Fruit fly (Drosophila melanogaster): ENCODE measurements around the gene CG42724.

CG42724 gene

DNA sequence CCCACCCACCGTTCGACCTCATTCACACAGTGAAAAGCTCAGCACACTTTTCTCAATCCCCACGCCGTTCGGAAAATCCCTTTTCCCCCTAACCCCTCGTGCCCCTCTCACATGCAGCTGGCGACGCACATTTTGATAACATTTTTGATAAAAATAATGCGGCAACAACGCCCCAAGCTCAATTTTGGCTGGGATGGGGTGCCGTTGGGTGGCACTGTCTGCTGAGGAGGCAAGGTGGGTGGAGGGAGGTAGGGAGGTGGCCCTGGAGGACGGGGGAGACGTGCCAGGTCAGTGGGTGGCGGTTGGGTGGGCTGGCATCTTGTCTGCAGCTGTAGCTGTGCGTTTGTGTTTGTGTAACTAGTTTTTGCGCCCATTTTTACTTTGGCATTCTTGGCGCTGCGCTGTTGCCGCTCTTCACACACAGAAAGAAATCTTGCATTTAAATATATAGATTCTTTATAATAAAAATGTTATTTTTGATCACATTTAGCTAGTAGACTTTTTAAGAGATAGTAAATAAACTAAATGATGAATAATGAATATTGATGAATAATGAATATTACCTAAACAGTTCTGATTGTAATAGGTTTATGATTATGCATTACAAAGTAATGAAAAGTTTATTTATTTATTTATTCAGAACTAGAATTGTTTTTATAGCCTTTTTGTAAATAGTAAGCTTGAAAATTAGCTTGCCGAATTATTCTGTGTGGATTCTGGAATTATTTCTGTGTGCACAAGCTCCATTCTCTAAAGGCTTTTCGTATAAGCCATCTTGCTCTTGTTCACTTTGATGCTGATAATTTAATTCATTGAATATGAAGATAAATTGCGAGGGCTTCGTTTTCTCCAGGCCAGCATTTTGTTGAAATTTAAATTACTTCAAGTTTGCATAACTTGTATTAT, 46.6 kb upstream of the CG42724 start (continued):
- 0 out of 2 replicates have a peak, but pooled peaks have one; percentile 8 for TF ChIP-seq CG14667 (GFP tag; IDR thresholded peaks at IDR 0.05)
- TF ChIP-seq luna (GFP tag; optimal IDR thresholded peaks at IDR 0.05), result no peak
- TF ChIP-seq dmrt99B (tag; optimal IDR thresholded peaks at IDR 0.05), result peak; percentile 63
- TF ChIP-seq Dfd (GFP tag; optimal IDR thresholded peaks at IDR 0.05), result no peak
- no peak for TF ChIP-seq CG14441 (GFP tag; IDR thresholded peaks at IDR 0.05)
- TF ChIP-seq CG30403 (GFP tag; optimal IDR thresholded peaks at IDR 0.05), result peak; percentile 55
- no peak for TF ChIP-seq ems (GFP tag; optimal IDR thresholded peaks at IDR 0.05)
- no peak for TF ChIP-seq tup (GFP tag; optimal IDR thresholded peaks at IDR 0.05)
- peak; percentile 25 for TF ChIP-seq CG10209 (GFP tag; optimal IDR thresholded peaks at IDR 0.05)
- TF ChIP-seq CG7357 (GFP tag; IDR thresholded peaks at IDR 0.05), result no peak
- peak; percentile 10 for TF ChIP-seq CG10267 (tag; optimal IDR thresholded peaks at IDR 0.05)
- TF ChIP-seq CG43689 (GFP tag; IDR thresholded peaks at IDR 0.05), result no peak
- TF ChIP-seq CG7271 (tag; optimal IDR thresholded peaks at IDR 0.05), result no peak
- TF ChIP-seq Max (GFP tag; optimal IDR thresholded peaks at IDR 0.05), result no peak
- no peak for TF ChIP-seq jing (GFP tag; optimal IDR thresholded peaks at IDR 0.05)
- TF ChIP-seq esg (GFP tag; conservative IDR thresholded peaks at IDR 0.05), result no peak
- no peak for TF ChIP-seq CG9609 (GFP tag; optimal IDR thresholded peaks at IDR 0.05)
- no peak for TF ChIP-seq usp (GFP tag; optimal IDR thresholded peaks at IDR 0.05)
- TF ChIP-seq insv (GFP tag; optimal IDR thresholded peaks at IDR 0.05), result no peak
- no peak for TF ChIP-seq CG6813 (GFP tag; optimal IDR thresholded peaks at IDR 0.05)
- TF ChIP-seq YL-1 (GFP tag; optimal IDR thresholded peaks at IDR 0.05), result no peak
- TF ChIP-seq CG17612 (GFP tag; IDR thresholded peaks at IDR 0.05), result no peak
- no peak for TF ChIP-seq CG31388 (GFP tag; optimal IDR thresholded peaks at IDR 0.05)
- peak; percentile 46 for TF ChIP-seq Hr39 (optimal IDR thresholded peaks at IDR 0.05)
- peak; percentile 34; the same call in 1 of the 2 replicates for TF ChIP-seq Bgb (GFP tag; IDR thresholded peaks at IDR 0.05; ENCODE audit: partially characterized antibody)
- peak; percentile 62 for TF ChIP-seq CG31441 (GFP tag; IDR thresholded peaks at IDR 0.05)
- no peak for TF ChIP-seq CG10462 (GFP tag; optimal IDR thresholded peaks at IDR 0.05)
- peak; percentile 74 for TF ChIP-seq CG17361 (GFP tag; IDR thresholded peaks at IDR 0.05)
- TF ChIP-seq CG15601 (tag; optimal IDR thresholded peaks at IDR 0.05), result no peak
- no peak for TF ChIP-seq CG4328 (GFP tag; optimal IDR thresholded peaks at IDR 0.05)
- TF ChIP-seq CG15269 (tag; optimal IDR thresholded peaks at IDR 0.05), result peak; percentile 55
- TF ChIP-seq phol (tag; optimal IDR thresholded peaks at IDR 0.05), result peak; percentile 56
- 0 out of 2 replicates have a peak, but pooled peaks have one; percentile 26 for TF ChIP-seq nerfin-2 (GFP tag; IDR thresholded peaks at IDR 0.05; ENCODE audit: partially characterized antibody)
- TF ChIP-seq CG12219 (GFP tag; optimal IDR thresholded peaks at IDR 0.05), result no peak
- no peak for TF ChIP-seq Nf-YB (GFP tag; optimal IDR thresholded peaks at IDR 0.05)
- no peak for TF ChIP-seq HLH4C (GFP tag; IDR thresholded peaks at IDR 0.05; ENCODE audit: partially characterized antibody)
- TF ChIP-seq zen (tag; optimal IDR thresholded peaks at IDR 0.05), result no peak
- peak; percentile 53 for TF ChIP-seq Meics (GFP tag; optimal IDR thresholded peaks at IDR 0.05)
- peak; percentile 45 for TF ChIP-seq PHDP (tag; optimal IDR thresholded peaks at IDR 0.05)
- TF ChIP-seq CG2129 (GFP tag; IDR thresholded peaks at IDR 0.05; ENCODE audit: partially characterized antibody), result no peak
- TF ChIP-seq Sox100B (GFP tag; optimal IDR thresholded peaks at IDR 0.05), result peak; percentile 39
- TF ChIP-seq CG15073 (GFP tag; optimal IDR thresholded peaks at IDR 0.05), result no peak
- no peak for TF ChIP-seq CG33557 (GFP tag; optimal IDR thresholded peaks at IDR 0.05)
- TF ChIP-seq CG2889 (GFP tag; IDR thresholded peaks at IDR 0.05), result no peak
- peak; percentile 35; the same call in 1 of the 2 replicates for TF ChIP-seq vvl (GFP tag; IDR thresholded peaks at IDR 0.05)
- TF ChIP-seq CG10543 (GFP tag; optimal IDR thresholded peaks at IDR 0.05), result peak; percentile 71
- TF ChIP-seq CG12236 (GFP tag; optimal IDR thresholded peaks at IDR 0.05), result no peak
- peak; percentile 51 for TF ChIP-seq CG12391 (tag; optimal IDR thresholded peaks at IDR 0.05)
